Fruit fly (Drosophila melanogaster): ENCODE data around the gene CG14356.

dm6 chr3R:14116088-14116487 is 15.8 kb downstream of the CG14356 start:
- TF ChIP-seq Myc (optimal IDR thresholded peaks at IDR 0.05) (no peak), N (GFP tag; optimal IDR thresholded peaks at IDR 0.05) (no peak), pan (optimal IDR thresholded peaks at IDR 0.05) (no peak), usp (GFP tag; optimal IDR thresholded peaks at IDR 0.05) (no peak), jim (GFP tag; optimal IDR thresholded peaks at IDR 0.05) (no peak), OdsH (GFP tag; optimal IDR thresholded peaks at IDR 0.05) (no peak), Rel (GFP tag; optimal IDR thresholded peaks at IDR 0.05) (no peak), Rel (tag; optimal IDR thresholded peaks at IDR 0.05) (no peak), sage (GFP tag; optimal IDR thresholded peaks at IDR 0.05) (no peak), brk (GFP tag; optimal IDR thresholded peaks at IDR 0.05) (no peak), rgr (GFP tag; optimal IDR thresholded peaks at IDR 0.05) (no peak), psq (GFP tag; optimal IDR thresholded peaks at IDR 0.05) (no peak)
